Worm (Caenorhabditis elegans) whole organism, L4 larva: ENCODE results near the gene C17C3.11.

Experiments
- mdl-1 ChIP-seq, 2 experiments: fragments of 150-350 bp in 1 of 2; sonication (generic microtip) in 1 of 2; optimal IDR thresholded peaks; 2 replicates each; lab custom pipeline; 2014 to 2017; ENCODE audit warnings: missing biosample characterization in 2 of 2, missing genetic modification characterization in 2 of 2
- snpc-4 ChIP-seq: fragments of 150-350 bp; optimal IDR thresholded peaks from 2 replicates; lab custom pipeline; 2014; ENCODE audit warnings: missing biosample characterization, missing genetic modification characterization
- unc-39 ChIP-seq: sonication (generic microtip); optimal IDR thresholded peaks from 2 replicates; lab custom pipeline; 2017; ENCODE audit warnings: missing biosample characterization, missing genetic modification characterization

ce11 chrII:5497541-5497940 lies 40.1 kb upstream of the C17C3.11 start:
- TF ChIP-seq snpc-4 (tag; lab: Kevin White, UChicago) (no peak), unc-39 (tag; lab: Kevin White, UChicago) (no peak), mdl-1 (tag; optimal IDR thresholded peaks at IDR 0.05; lab: Kevin White, UChicago) (no peak)
